Worm (Caenorhabditis elegans): ENCODE data around the gene fbxa-2.

Gene fbxa-2

ce11 chrV:16271121-16271520, 1.7 kb upstream of the fbxa-2 start, which contains the start of gene T13F3.6:
Gene T13F3.6, minus strand, starts transcription at chrV:16271221.
- TF ChIP-seq nhr-237 (tag; optimal IDR thresholded peaks at IDR 0.05) (no peak), snpc-4 (tag; optimal IDR thresholded peaks at IDR 0.05) (no peak), sem-2 (GFP tag; optimal IDR thresholded peaks at IDR 0.05) (no peak), unc-39 (tag; optimal IDR thresholded peaks at IDR 0.05) (no peak), nhr-76 (tag; optimal IDR thresholded peaks at IDR 0.05) (no peak), lsy-2 (tag; optimal IDR thresholded peaks at IDR 0.05) (no peak), cnd-1 (tag; optimal IDR thresholded peaks at IDR 0.05) (no peak), drap-1 (GFP tag; optimal IDR thresholded peaks at IDR 0.05) (no peak), nhr-12 (tag; optimal IDR thresholded peaks at IDR 0.05) (no peak), unc-62 (GFP tag; optimal IDR thresholded peaks at IDR 0.05) (no peak), ceh-43 (GFP tag; optimal IDR thresholded peaks at IDR 0.05) (no peak), zip-8 (tag; optimal IDR thresholded peaks at IDR 0.05) (no peak), tbx-8 (GFP tag; optimal IDR thresholded peaks at IDR 0.05) (no peak), flh-1 (GFP tag; optimal IDR thresholded peaks at IDR 0.05) (no peak), M03D4.4 (tag; optimal IDR thresholded peaks at IDR 0.05) (no peak), ceh-83 (GFP tag; optimal IDR thresholded peaks at IDR 0.05) (no peak), pha-4 (tag; optimal IDR thresholded peaks at IDR 0.05) (no peak)

DNA sequence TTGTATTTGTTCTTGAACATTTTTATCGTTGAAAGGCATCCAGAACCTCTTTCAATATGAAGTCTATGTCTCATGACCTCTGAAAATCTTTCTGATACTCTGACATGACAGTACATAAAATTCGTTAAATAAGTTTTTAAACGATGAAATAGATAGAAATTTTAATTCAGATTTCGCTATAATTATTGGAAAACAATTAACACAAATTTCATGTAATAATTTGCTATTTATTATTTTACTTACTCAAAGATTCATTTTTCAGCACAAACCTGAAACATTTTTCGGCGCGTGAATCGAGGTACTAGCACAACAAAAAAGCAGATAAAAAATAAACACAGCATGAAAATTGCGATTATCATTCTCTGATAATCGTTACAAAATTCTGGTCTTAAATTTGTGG, 2.9 kb downstream of the fbxa-2 start, which contains the start of gene T13F3.4:
TSS of gene T13F3.4 (minus strand) at position 101 of the 400 bp plus-strand sequence.
- TF ChIP-seq unc-120 (tag; optimal IDR thresholded peaks at IDR 0.05; ENCODE audit: poor library complexity, severe bottlenecking) (no peak), blmp-1 (tag; optimal IDR thresholded peaks at IDR 0.05) (no peak), zip-8 (tag; optimal IDR thresholded peaks at IDR 0.05) (no peak), nhr-2 (tag; optimal IDR thresholded peaks at IDR 0.05) (no peak), ztf-11 (tag; optimal IDR thresholded peaks at IDR 0.05) (no peak), mep-1 (tag; optimal IDR thresholded peaks at IDR 0.05) (no peak)

DNA sequence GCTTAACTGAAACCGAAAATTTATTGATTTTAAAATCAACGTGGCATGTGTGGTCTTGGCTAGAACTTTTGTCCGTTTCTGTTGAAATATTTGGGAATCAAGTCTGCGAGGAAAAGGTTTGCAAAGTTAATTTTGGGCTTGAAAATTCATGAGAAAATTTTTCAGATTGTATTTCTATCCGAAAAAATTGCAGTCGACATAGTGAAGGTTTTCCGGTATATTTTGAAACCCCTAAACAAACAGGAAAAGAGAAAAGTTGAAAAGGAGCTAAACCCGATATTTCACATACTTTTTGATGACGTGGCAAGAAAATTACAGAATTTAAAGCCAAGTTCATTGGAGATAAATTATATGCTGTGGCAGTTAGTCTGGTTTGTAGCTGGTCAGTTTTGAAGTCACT, 9.8 kb downstream of the fbxa-2 start, which contains the start of gene nhr-127:
TSS of gene nhr-127 (plus strand) at position 301 of the 400 bp plus-strand sequence.
- TF ChIP-seq ceh-43 (GFP tag; optimal IDR thresholded peaks at IDR 0.05), result no peak
- no peak for TF ChIP-seq M03D4.4 (tag; optimal IDR thresholded peaks at IDR 0.05)
- TF ChIP-seq nhr-237 (tag; optimal IDR thresholded peaks at IDR 0.05), result no peak
- no peak for TF ChIP-seq drap-1 (GFP tag; optimal IDR thresholded peaks at IDR 0.05)
- no peak for TF ChIP-seq cnd-1 (tag; optimal IDR thresholded peaks at IDR 0.05)
- no peak for TF ChIP-seq hlh-1 (tag; optimal IDR thresholded peaks at IDR 0.05)
- no peak for TF ChIP-seq nhr-2 (tag; optimal IDR thresholded peaks at IDR 0.05)
- no peak for TF ChIP-seq unc-62 (GFP tag; optimal IDR thresholded peaks at IDR 0.05)
- no peak for TF ChIP-seq lin-13 (tag; optimal IDR thresholded peaks at IDR 0.05)
- no peak for TF ChIP-seq mep-1 (tag; optimal IDR thresholded peaks at IDR 0.05)
- TF ChIP-seq bed-3 (GFP tag; optimal IDR thresholded peaks at IDR 0.05), result no peak
- TF ChIP-seq lsy-2 (tag; optimal IDR thresholded peaks at IDR 0.05), result no peak
- TF ChIP-seq zip-8 (tag; optimal IDR thresholded peaks at IDR 0.05), result no peak
- no peak for TF ChIP-seq ham-2 (GFP tag; optimal IDR thresholded peaks at IDR 0.05)
- no peak for TF ChIP-seq mls-2 (tag; optimal IDR thresholded peaks at IDR 0.05)
- no peak for TF ChIP-seq nhr-28 (tag; optimal IDR thresholded peaks at IDR 0.05)
- TF ChIP-seq flh-1 (GFP tag; optimal IDR thresholded peaks at IDR 0.05), result no peak
- TF ChIP-seq lin-32 (GFP tag; optimal IDR thresholded peaks at IDR 0.05), result no peak
- TF ChIP-seq unc-39 (tag; optimal IDR thresholded peaks at IDR 0.05), result no peak

DNA sequence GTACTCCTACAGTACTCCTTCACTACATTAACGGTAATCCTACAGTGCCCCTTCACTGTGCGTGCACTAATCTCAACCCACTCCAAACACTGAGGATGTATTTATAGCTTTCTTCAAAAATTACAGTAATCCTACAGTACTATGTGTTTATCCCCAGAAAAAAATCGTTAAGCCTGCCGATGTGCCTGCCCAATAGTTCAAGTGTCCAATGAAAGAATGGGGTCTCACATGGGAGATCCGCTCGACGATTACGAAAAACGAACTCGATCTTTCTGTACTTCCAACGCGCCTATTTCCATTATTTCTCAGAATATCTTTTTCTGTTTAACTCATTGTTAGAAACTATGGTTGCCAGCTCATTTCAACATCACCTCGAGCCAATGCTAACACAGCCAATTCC, 11.3 kb downstream of the fbxa-2 start, which contains the start of gene nhr-218:
TSS of gene nhr-218 (plus strand) at position 301 of the 400 bp plus-strand sequence.
- TF ChIP-seq M03D4.4 (tag; optimal IDR thresholded peaks at IDR 0.05) (no peak), lsy-2 (tag; optimal IDR thresholded peaks at IDR 0.05) (no peak), ztf-11 (tag; optimal IDR thresholded peaks at IDR 0.05) (no peak), mab-5 (tag; optimal IDR thresholded peaks at IDR 0.05) (no peak), sem-2 (GFP tag; optimal IDR thresholded peaks at IDR 0.05) (no peak)

ce11 chrV:16256395-16256794, 13.1 kb downstream of the fbxa-2 start, which contains the start of gene bgnt-1.3:
Gene bgnt-1.3, minus strand, starts transcription at chrV:16256495.
- TF ChIP-seq nhr-12 (tag; optimal IDR thresholded peaks at IDR 0.05) (no peak), sptf-1 (tag; optimal IDR thresholded peaks at IDR 0.05) (no peak), mep-1 (tag; optimal IDR thresholded peaks at IDR 0.05) (no peak), ceh-39 (tag; optimal IDR thresholded peaks at IDR 0.05) (no peak), unc-62 (GFP tag; optimal IDR thresholded peaks at IDR 0.05) (no peak), lin-13 (tag; optimal IDR thresholded peaks at IDR 0.05) (no peak), hlh-1 (tag; optimal IDR thresholded peaks at IDR 0.05) (no peak), ces-1 (GFP tag; optimal IDR thresholded peaks at IDR 0.05) (no peak), unc-120 (tag; optimal IDR thresholded peaks at IDR 0.05; ENCODE audit: poor library complexity, severe bottlenecking) (no peak), ceh-83 (GFP tag; optimal IDR thresholded peaks at IDR 0.05) (no peak), blmp-1 (tag; optimal IDR thresholded peaks at IDR 0.05) (no peak), sem-2 (GFP tag; optimal IDR thresholded peaks at IDR 0.05) (no peak), zip-8 (tag; optimal IDR thresholded peaks at IDR 0.05) (no peak), nhr-237 (tag; optimal IDR thresholded peaks at IDR 0.05) (no peak), lin-32 (GFP tag; optimal IDR thresholded peaks at IDR 0.05) (no peak), snpc-4 (tag; optimal IDR thresholded peaks at IDR 0.05) (no peak), ztf-11 (tag; optimal IDR thresholded peaks at IDR 0.05) (no peak), bed-3 (GFP tag; optimal IDR thresholded peaks at IDR 0.05) (no peak), M03D4.4 (tag; optimal IDR thresholded peaks at IDR 0.05) (no peak), mab-5 (tag; optimal IDR thresholded peaks at IDR 0.05) (no peak)

Data from whole organism, mixed stage, embryonic.